Fruit fly (Drosophila melanogaster) whole organism, embryonic: Measurements from ENCODE around the gene CG43407.
A peak's percentile ranks its signal among the peaks of the same experiment; 100 is the strongest.

Experiments
- Aef1 ChIP-seq: fragments of 200-800 bp; sonication (Bioruptor generic); IDR thresholded peaks from 3 replicates; pipeline ENCODE4 v1.3.6; 2022; ENCODE audit warnings: missing biosample characterization, missing genetic modification characterization
- C15 ChIP-seq: fragments of 200-800 bp; sonication (Bioruptor generic); IDR thresholded peaks from 3 replicates; pipeline ENCODE4 v1.3.6; 2022; ENCODE audit warnings: missing biosample characterization, missing genetic modification characterization
- CG10565 ChIP-seq: fragments of 200-800 bp; sonication (Bioruptor generic); optimal IDR thresholded peaks from 3 replicates; lab custom pipeline; 2016; ENCODE audit warnings: missing biosample characterization, mild to moderate bottlenecking, missing genetic modification characterization
- CG10979 ChIP-seq: fragments of 200-800 bp; sonication (Bioruptor generic); optimal IDR thresholded peaks from 2 replicates; lab custom pipeline; 2018; ENCODE audit warnings: missing biosample characterization, mild to moderate bottlenecking, missing genetic modification characterization, moderate library complexity
- CG11247 ChIP-seq: fragments of 200-800 bp; sonication (Bioruptor generic); IDR thresholded peaks from 2 replicates; pipeline ENCODE4 v1.3.6; 2022; ENCODE audit warnings: missing biosample characterization, missing genetic modification characterization
- CG11560 ChIP-seq: fragments of 200-800 bp; sonication (Bioruptor generic); IDR thresholded peaks from 3 replicates; pipeline ENCODE4 v1.3.6; 2022; ENCODE audit warnings: missing biosample characterization, missing genetic modification characterization
- CG12299 ChIP-seq: fragments of 200-800 bp; sonication (Bioruptor generic); optimal IDR thresholded peaks from 2 replicates; lab custom pipeline; 2018; ENCODE audit warnings: missing biosample characterization, mild to moderate bottlenecking, missing genetic modification characterization
- CG13296 ChIP-seq: fragments of 200-800 bp; sonication (Bioruptor generic); optimal IDR thresholded peaks from 3 replicates; lab custom pipeline; 2018; ENCODE audit warnings: missing biosample characterization, mild to moderate bottlenecking, missing genetic modification characterization
- CG15011 ChIP-seq: fragments of 200-800 bp; sonication (Bioruptor generic); optimal IDR thresholded peaks from 3 replicates; lab custom pipeline; 2018; ENCODE audit warnings: missing biosample characterization, mild to moderate bottlenecking, missing genetic modification characterization
- CG2120 ChIP-seq: fragments of 200-800 bp; sonication (Bioruptor generic); optimal IDR thresholded peaks from 3 replicates; lab custom pipeline; 2016; ENCODE audit warnings: missing biosample characterization, missing genetic modification characterization
- CG2199 ChIP-seq: fragments of 200-800 bp; sonication (Bioruptor generic); IDR thresholded peaks from 3 replicates; pipeline ENCODE4 v1.3.6; 2022; ENCODE audit warnings: missing biosample characterization, missing genetic modification characterization
- CG4617 ChIP-seq: fragments of 200-800 bp; sonication (Bioruptor generic); optimal IDR thresholded peaks from 3 replicates; lab custom pipeline; 2016; ENCODE audit warnings: missing biosample characterization, missing genetic modification characterization, borderline replicate concordance
- CG5953 ChIP-seq: fragments of 200-800 bp; sonication (Bioruptor generic); IDR thresholded peaks from 2 replicates; pipeline ENCODE4 v1.3.6; 2022; ENCODE audit warnings: missing biosample characterization, missing genetic modification characterization
- CG6272 ChIP-seq: fragments of 200-800 bp; sonication (Bioruptor generic); IDR thresholded peaks from 2 replicates; pipeline ENCODE4 v1.3.6; 2022; ENCODE audit warnings: missing biosample characterization, missing genetic modification characterization
- CG6765 ChIP-seq: fragments of 200-800 bp; sonication (Bioruptor generic); optimal IDR thresholded peaks from 3 replicates; lab custom pipeline; 2017; ENCODE audit warnings: missing biosample characterization, mild to moderate bottlenecking, missing genetic modification characterization
- CG6854 ChIP-seq: fragments of 200-800 bp; sonication (Bioruptor generic); optimal IDR thresholded peaks from 3 replicates; lab custom pipeline; 2017; ENCODE audit warnings: missing biosample characterization, mild to moderate bottlenecking, missing genetic modification characterization
- CG7987 ChIP-seq: fragments of 200-800 bp; sonication (Bioruptor generic); optimal IDR thresholded peaks from 2 replicates; lab custom pipeline; 2018; ENCODE audit warnings: missing biosample characterization, mild to moderate bottlenecking, missing genetic modification characterization, moderate library complexity
- CG8359 ChIP-seq: fragments of 200-800 bp; sonication (Bioruptor generic); optimal IDR thresholded peaks from 2 replicates; lab custom pipeline; 2017; ENCODE audit warnings: missing biosample characterization, mild to moderate bottlenecking, missing genetic modification characterization, borderline replicate concordance
- CG9797 ChIP-seq: fragments of 200-800 bp; sonication (Bioruptor generic); optimal IDR thresholded peaks from 3 replicates; lab custom pipeline; 2018; ENCODE audit warnings: missing biosample characterization, mild to moderate bottlenecking, missing genetic modification characterization
- Dek ChIP-seq: fragments of 200-800 bp; sonication (Bioruptor generic); optimal IDR thresholded peaks from 3 replicates; lab custom pipeline; 2019; ENCODE audit warnings: missing biosample characterization, mild to moderate bottlenecking, missing genetic modification characterization, moderate library complexity
- Dll ChIP-seq: fragments of 200-800 bp; sonication (Bioruptor generic); IDR thresholded peaks from 4 replicates; pipeline ENCODE4 v1.3.6; 2022; ENCODE audit warnings: missing biosample characterization, missing genetic modification characterization; ENCODE audit not compliant: partially characterized antibody
- Hand ChIP-seq: fragments of 200-800 bp; sonication (Bioruptor generic); optimal IDR thresholded peaks from 2 replicates; lab custom pipeline; 2017; ENCODE audit warnings: mild to moderate bottlenecking, missing biosample characterization, missing genetic modification reagents, missing genetic modification characterization
- Hmx ChIP-seq: fragments of 200-800 bp; sonication (Bioruptor generic); optimal IDR thresholded peaks from 2 replicates; lab custom pipeline; 2016; ENCODE audit warnings: missing biosample characterization, missing genetic modification characterization
- Hr78 ChIP-seq, 2 experiments: fragments of 200-800 bp in 1 of 2; fragments of >200 bp in 1 of 2; sonication (Bioruptor generic) in 1 of 2; optimal IDR thresholded peaks; 2 replicates each; lab custom pipeline; 2017 to 2019; ENCODE audit warnings: missing biosample characterization in 2 of 2, missing genetic modification characterization in 2 of 2, mild to moderate bottlenecking in 1 of 2, moderate library complexity in 1 of 2
- Lim3 ChIP-seq: fragments of 200-800 bp; sonication (Bioruptor generic); IDR thresholded peaks from 2 replicates; pipeline ENCODE4 v1.3.6; 2022; ENCODE audit warnings: missing biosample characterization, missing genetic modification characterization
- Med ChIP-seq: fragments of 200-800 bp; sonication (Bioruptor generic); peaks from one replicate; lab custom pipeline; 2016; ENCODE audit warnings: missing biosample characterization, missing genetic modification characterization, mild to moderate bottlenecking, inconsistent platforms, moderate library complexity
- Nf-YB ChIP-seq: fragments of 200-800 bp; sonication (Bioruptor generic); optimal IDR thresholded peaks from 3 replicates; lab custom pipeline; 2019; ENCODE audit warnings: missing biosample characterization, mild to moderate bottlenecking, missing genetic modification characterization, moderate library complexity
- Oli ChIP-seq: fragments of 200-800 bp; sonication (Bioruptor generic); optimal IDR thresholded peaks from 2 replicates; lab custom pipeline; 2018; ENCODE audit warnings: missing biosample characterization, mild to moderate bottlenecking, missing genetic modification characterization, moderate library complexity
- Six4 ChIP-seq: fragments of 200-800 bp; sonication (Bioruptor generic); optimal IDR thresholded peaks from 2 replicates; lab custom pipeline; 2016; ENCODE audit warnings: missing biosample characterization, missing genetic modification characterization
- Spps ChIP-seq: fragments of 200-800 bp; sonication (Bioruptor generic); optimal IDR thresholded peaks from 2 replicates; lab custom pipeline; 2018; ENCODE audit warnings: missing biosample characterization, mild to moderate bottlenecking, missing genetic modification characterization
- ara ChIP-seq: fragments of 200-800 bp; sonication (Bioruptor generic); IDR thresholded peaks from 2 replicates; pipeline ENCODE4 v1.3.6; 2022; ENCODE audit warnings: missing biosample characterization, missing genetic modification characterization
- ato ChIP-seq: fragments of 200-800 bp; sonication (Bioruptor generic); IDR thresholded peaks from 2 replicates; pipeline ENCODE4 v1.3.6; 2022; ENCODE audit warnings: missing biosample characterization, missing genetic modification characterization; ENCODE audit not compliant: partially characterized antibody
- az2 ChIP-seq: fragments of 200-800 bp; sonication (Bioruptor generic); optimal IDR thresholded peaks from 3 replicates; lab custom pipeline; 2016; ENCODE audit warnings: missing biosample characterization, missing genetic modification characterization
- ci ChIP-seq: fragments of 200-800 bp; sonication (Bioruptor generic); IDR thresholded peaks from 3 replicates; pipeline ENCODE4 v1.3.6; 2022; ENCODE audit warnings: missing biosample characterization, missing genetic modification characterization
- da ChIP-seq: fragments of 200-800 bp; sonication (Bioruptor generic); optimal IDR thresholded peaks from 2 replicates; lab custom pipeline; 2016; ENCODE audit warnings: missing biosample characterization, missing genetic modification characterization
- dm ChIP-seq: fragments of 200-800 bp; sonication (Bioruptor generic); optimal IDR thresholded peaks from 3 replicates; lab custom pipeline; 2016; ENCODE audit warnings: missing biosample characterization, missing genetic modification characterization
- dpn ChIP-seq, 2 experiments: fragments of 200-800 bp; sonication (Bioruptor generic); optimal IDR thresholded peaks; 3 replicates each; lab custom pipeline; 2016; ENCODE audit warnings: missing biosample characterization in 2 of 2, missing genetic modification characterization in 2 of 2
- esg ChIP-seq: fragments of 200-800 bp; sonication (Bioruptor generic); conservative IDR thresholded peaks from 2 replicates; pipeline ENCODE4 v1.3.6; 2022; ENCODE audit warnings: missing biosample characterization, missing genetic modification characterization
- eve ChIP-seq, 2 experiments: fragments of >200 bp; optimal IDR thresholded peaks; 2 replicates each; lab custom pipeline; 2017; ENCODE audit warnings: missing biosample characterization in 2 of 2, missing genetic modification characterization in 2 of 2
- gcm ChIP-seq: fragments of 200-800 bp; sonication (Bioruptor generic); optimal IDR thresholded peaks from 2 replicates; lab custom pipeline; 2019; ENCODE audit warnings: missing biosample characterization, mild to moderate bottlenecking, missing genetic modification characterization, moderate library complexity
- gro ChIP-seq: fragments of 200-800 bp; sonication (Bioruptor generic); optimal IDR thresholded peaks from 2 replicates; lab custom pipeline; 2016; ENCODE audit warnings: missing biosample characterization, missing genetic modification characterization
- nau ChIP-seq: fragments of 200-800 bp; sonication (Bioruptor generic); optimal IDR thresholded peaks from 3 replicates; lab custom pipeline; 2017; ENCODE audit warnings: missing biosample characterization, mild to moderate bottlenecking, missing genetic modification characterization, missing genetic modification reagents
- phol ChIP-seq: fragments of 200-800 bp; sonication (Bioruptor generic); optimal IDR thresholded peaks from 3 replicates; lab custom pipeline; 2018; ENCODE audit warnings: missing biosample characterization, mild to moderate bottlenecking, missing genetic modification characterization, moderate library complexity
- pnt ChIP-seq: fragments of 200-800 bp; sonication (Bioruptor generic); optimal IDR thresholded peaks from 3 replicates; lab custom pipeline; 2016; ENCODE audit warnings: missing biosample characterization, missing genetic modification characterization
- pum ChIP-seq: fragments of 200-800 bp; sonication (Bioruptor generic); optimal IDR thresholded peaks from 2 replicates; lab custom pipeline; 2016; ENCODE audit warnings: missing biosample characterization, missing genetic modification characterization
- schlank ChIP-seq: fragments of 200-800 bp; sonication (Bioruptor generic); optimal IDR thresholded peaks from 2 replicates; lab custom pipeline; 2018; ENCODE audit warnings: missing biosample characterization, mild to moderate bottlenecking, missing genetic modification characterization
- tin ChIP-seq: fragments of 200-800 bp; sonication (Bioruptor generic); optimal IDR thresholded peaks from 3 replicates; lab custom pipeline; 2016; ENCODE audit warnings: missing biosample characterization, missing genetic modification characterization
- vnd ChIP-seq: fragments of 200-800 bp; sonication (Bioruptor generic); IDR thresholded peaks from 3 replicates; pipeline ENCODE4 v1.3.6; 2022; ENCODE audit warnings: missing biosample characterization, missing genetic modification characterization; ENCODE audit not compliant: partially characterized antibody
- vvl ChIP-seq: fragments of 200-800 bp; sonication (Bioruptor generic); IDR thresholded peaks from 2 replicates; pipeline ENCODE4 v1.3.6; 2022; ENCODE audit warnings: missing biosample characterization, missing genetic modification characterization

The CG43407 gene

dm6 chr3L:19073029-19073908 is 20.1 kb upstream of the CG43407 start (continued):
- TF ChIP-seq CG10565 = no peak
- TF ChIP-seq ato = no peak
- TF ChIP-seq schlank = no peak
- peak; percentile 23 for TF ChIP-seq CG7987 (GFP tag; lab: Kevin White, UChicago)
- no peak for TF ChIP-seq gcm (GFP tag; lab: Kevin White, UChicago)
- no peak for TF ChIP-seq az2 (GFP tag; lab: Kevin White, UChicago)
- TF ChIP-seq Dll (GFP tag; lab: Robert Waterston, UW) = no peak
- peak; percentile 10; the same call in 1 of the 2 replicates for TF ChIP-seq vvl (GFP tag; lab: Robert Waterston, UW)
- peak; percentile 7 for TF ChIP-seq nau (GFP tag; lab: Kevin White, UChicago)
- no peak for TF ChIP-seq Hr78 (GFP tag; optimal IDR thresholded peaks at IDR 0.05; lab: Kevin White, UChicago)
- TF ChIP-seq esg (GFP tag; lab: Robert Waterston, UW) = no peak
- no peak for TF ChIP-seq CG6272 (GFP tag; lab: Robert Waterston, UW)
- no peak for TF ChIP-seq da (GFP tag; lab: Kevin White, UChicago)
- no peak for TF ChIP-seq Aef1 (GFP tag; lab: Robert Waterston, UW)
- no peak for TF ChIP-seq Dek (tag; lab: Kevin White, UChicago)
- no peak for TF ChIP-seq CG2120 (GFP tag; lab: Kevin White, UChicago)
- TF ChIP-seq Med (GFP tag; lab: Kevin White, UChicago) = peak; percentile 75
- no peak for TF ChIP-seq CG6854
- no peak for TF ChIP-seq tin (GFP tag; lab: Kevin White, UChicago)
- no peak for TF ChIP-seq CG15011 (GFP tag; lab: Kevin White, UChicago)
- TF ChIP-seq vnd (GFP tag; lab: Robert Waterston, UW) = no peak
- peak; percentile 70 for TF ChIP-seq CG5953
- no peak for TF ChIP-seq C15 (GFP tag; lab: Robert Waterston, UW)
- TF ChIP-seq gro (GFP tag; lab: Kevin White, UChicago) = no peak
- peak in 1 of 2 experiments; percentile 3 for TF ChIP-seq dpn (GFP tag; optimal IDR thresholded peaks at IDR 0.05; lab: Kevin White, UChicago)
- TF ChIP-seq Six4 = no peak
- no peak for TF ChIP-seq eve (GFP tag; optimal IDR thresholded peaks at IDR 0.05; lab: Kevin White, UChicago)
- 0 out of 2 replicates have a peak, but pooled peaks have one; percentile 23 for TF ChIP-seq CG11247 (GFP tag; lab: Robert Waterston, UW)
- TF ChIP-seq Lim3 (GFP tag; lab: Robert Waterston, UW) = no peak
- no peak for TF ChIP-seq CG12299 (tag; lab: Kevin White, UChicago)
- TF ChIP-seq pnt (GFP tag; lab: Kevin White, UChicago) = peak; percentile 4
- no peak for TF ChIP-seq pum (GFP tag; lab: Kevin White, UChicago)
- no peak for TF ChIP-seq CG10979 (tag; lab: Kevin White, UChicago)
- no peak for TF ChIP-seq CG11560 (tag; lab: Robert Waterston, UW)
- TF ChIP-seq dm (GFP tag; lab: Kevin White, UChicago) = no peak
- TF ChIP-seq ci = peak; percentile 69; the same call in 2 of the 3 replicates
- peak; percentile 32; the same call in 1 of the 2 replicates for TF ChIP-seq ara (GFP tag; lab: Robert Waterston, UW)
- peak; percentile 34 for TF ChIP-seq CG8359 (GFP tag; lab: Kevin White, UChicago)
- TF ChIP-seq CG6765 = no peak
- no peak for TF ChIP-seq CG9797 (GFP tag; lab: Kevin White, UChicago)
- TF ChIP-seq Nf-YB (GFP tag; lab: Kevin White, UChicago) = no peak
- no peak for TF ChIP-seq CG13296 (GFP tag; lab: Kevin White, UChicago)
- no peak for TF ChIP-seq Spps (tag; lab: Kevin White, UChicago)
- TF ChIP-seq Hand (GFP tag; lab: Kevin White, UChicago) = no peak
- TF ChIP-seq CG2199 = peak; percentile 37; the same call in 1 of the 3 replicates
- TF ChIP-seq CG4617 (GFP tag; lab: Kevin White, UChicago) = no peak
- TF ChIP-seq phol (tag; lab: Kevin White, UChicago) = no peak
- no peak for TF ChIP-seq Hmx (GFP tag; lab: Kevin White, UChicago)
- TF ChIP-seq Oli (tag; lab: Kevin White, UChicago) = no peak
